Worm (Caenorhabditis elegans) whole organism, L1 larva: ENCODE data around the gene F38B7.17.
A peak's percentile ranks its signal among the peaks of the same experiment; 100 is the strongest.

Experiments
- aha-1 ChIP-seq: fragments of 150-350 bp; optimal IDR thresholded peaks from 2 replicates; lab custom pipeline; 2014; ENCODE audit warnings: missing biosample characterization, missing genetic modification characterization
- blmp-1 ChIP-seq: fragments of 150-350 bp; optimal IDR thresholded peaks from 2 replicates; lab custom pipeline; 2014; ENCODE audit warnings: missing biosample characterization, missing genetic modification characterization
- dpl-1 ChIP-seq, 3 experiments: fragments of 150-350 bp in 2 of 3; sonication (generic microtip) in 1 of 3; optimal IDR thresholded peaks; 2 replicates each; lab custom pipeline; 2014 to 2017; ENCODE audit warnings: missing biosample characterization in 3 of 3, missing genetic modification characterization in 3 of 3, missing genetic modification reagents in 3 of 3
- efl-1 ChIP-seq, 4 experiments: fragments of 150-350 bp; optimal IDR thresholded peaks in 3 of 4; peaks in 1 of 4; 1 replicate in 1 of 4; 2 replicates in 3 of 4; lab custom pipeline; 2014; ENCODE audit warnings: missing biosample characterization in 2 of 4, missing genetic modification characterization in 2 of 4, missing genetic modification reagents in 2 of 4
- grh-1 ChIP-seq: fragments of 200-800 bp; sonication (Bioruptor generic); IDR thresholded peaks from 2 replicates; pipeline ENCODE4 v1.3.6; 2022; ENCODE audit warnings: missing genetic modification reagents, missing genetic modification characterization, missing compliant biosample characterization
- isw-1 ChIP-seq: fragments of 200-800 bp; sonication (Bioruptor generic); IDR thresholded peaks from 2 replicates; pipeline ENCODE4 v1.3.6; 2022; ENCODE audit warnings: missing genetic modification characterization, missing compliant biosample characterization
- lin-14 ChIP-seq: fragments of 200-800 bp; sonication (Bioruptor generic); optimal IDR thresholded peaks from 2 replicates; lab custom pipeline; 2018; ENCODE audit warnings: mild to moderate bottlenecking, missing genetic modification characterization, moderate library complexity, missing compliant biosample characterization
- lin-35 ChIP-seq, 2 experiments: fragments of 150-350 bp; optimal IDR thresholded peaks; 2 replicates each; lab custom pipeline; 2014; ENCODE audit warnings: missing biosample characterization in 2 of 2, missing genetic modification characterization in 2 of 2, missing genetic modification reagents in 2 of 2
- lir-3 ChIP-seq: sonication (generic microtip); optimal IDR thresholded peaks from 2 replicates; lab custom pipeline; 2016; ENCODE audit warnings: mild to moderate bottlenecking, missing genetic modification characterization, moderate library complexity, missing compliant biosample characterization; ENCODE audit not compliant: poor library complexity
- lsy-2 ChIP-seq, 2 experiments: fragments of 150-350 bp; optimal IDR thresholded peaks; 2 replicates each; lab custom pipeline; 2014; ENCODE audit warnings: missing biosample characterization in 2 of 2, missing genetic modification characterization in 2 of 2
- mdl-1 ChIP-seq, 2 experiments: fragments of 150-350 bp; optimal IDR thresholded peaks; 2 replicates each; lab custom pipeline; 2014 to 2017; ENCODE audit warnings: missing biosample characterization in 2 of 2, missing genetic modification characterization in 2 of 2, inconsistent platforms in 1 of 2
- mef-2 ChIP-seq: fragments of 150-350 bp; optimal IDR thresholded peaks from 2 replicates; lab custom pipeline; 2014; ENCODE audit warnings: missing biosample characterization, missing genetic modification characterization
- mep-1 ChIP-seq: fragments of 150-350 bp; optimal IDR thresholded peaks from 2 replicates; lab custom pipeline; 2014; ENCODE audit warnings: missing biosample characterization, missing genetic modification characterization
- nhr-85 ChIP-seq: sonication (generic microtip); peaks from one replicate; lab custom pipeline; 2016; ENCODE audit warnings: missing genetic modification characterization, inconsistent platforms, missing compliant biosample characterization
- sox-4 ChIP-seq: sonication (generic microtip); optimal IDR thresholded peaks from 2 replicates; lab custom pipeline; 2016; ENCODE audit warnings: missing genetic modification characterization, missing compliant biosample characterization
- xbp-1 ChIP-seq: sonication (generic microtip); optimal IDR thresholded peaks from 2 replicates; lab custom pipeline; 2016; ENCODE audit warnings: missing genetic modification characterization, missing compliant biosample characterization

Gene F38B7.17

ce11 chrV:11503081-11503751 is 45.5 kb downstream of the F38B7.17 start, which contains the start of gene C55A6.12:
Gene C55A6.12, minus strand, starts transcription at chrV:11503131.
- peak; percentile 48 for TF ChIP-seq xbp-1 (tag; lab: Kevin White, UChicago)
- TF ChIP-seq mef-2 (tag; lab: Kevin White, UChicago) = no peak
- peak in 1 of 2 experiments; percentile 74 for TF ChIP-seq efl-1 (optimal IDR thresholded peaks at IDR 0.05; lab: Kevin White, UChicago)
- peak; percentile 77 to 96 for TF ChIP-seq efl-1 (GFP tag; optimal IDR thresholded peaks at IDR 0.05 in 1 of 2; lab: Kevin White, UChicago)
- TF ChIP-seq lin-35 (GFP tag; optimal IDR thresholded peaks at IDR 0.05; lab: Kevin White, UChicago) = peak; percentile 25 to 77
- TF ChIP-seq nhr-85 = peak; percentile 28
- peak in 1 of 2 experiments; percentile 24 for TF ChIP-seq lsy-2 (tag; optimal IDR thresholded peaks at IDR 0.05; lab: Kevin White, UChicago)
- TF ChIP-seq isw-1 = no peak
- TF ChIP-seq sox-4 (tag; lab: Kevin White, UChicago) = no peak
- TF ChIP-seq grh-1 (GFP tag; lab: Robert Waterston, UW) = peak; percentile 49; the same call in 1 of the 2 replicates
- peak; percentile 27 to 68 (median 65) for TF ChIP-seq dpl-1 (GFP tag; optimal IDR thresholded peaks at IDR 0.05; lab: Kevin White, UChicago)

- TF ChIP-seq efl-1 (optimal IDR thresholded peaks at IDR 0.05; lab: Kevin White, UChicago) (no peak), efl-1 (GFP tag; optimal IDR thresholded peaks at IDR 0.05 in 1 of 2; lab: Kevin White, UChicago) (peak in 1 of 2 experiments; percentile 64), blmp-1 (tag; lab: Kevin White, UChicago) (peak; percentile 33), lin-35 (GFP tag; optimal IDR thresholded peaks at IDR 0.05; lab: Kevin White, UChicago) (no peak)
Measured at ce11 chrV:11500980-11501379, 47.8 kb downstream of the F38B7.17 start.

- peak; percentile 48 for TF ChIP-seq lin-14
- no peak for TF ChIP-seq mep-1
- peak; percentile 40 for TF ChIP-seq blmp-1 (tag; lab: Kevin White, UChicago)
- no peak for TF ChIP-seq lir-3 (tag; lab: Kevin White, UChicago)
- no peak for TF ChIP-seq aha-1 (tag; lab: Kevin White, UChicago)
- TF ChIP-seq isw-1 = no peak
- no peak for TF ChIP-seq mdl-1 (tag; optimal IDR thresholded peaks at IDR 0.05; lab: Kevin White, UChicago)
Measured at ce11 chrV:11499786-11500185, 49.0 kb downstream of the F38B7.17 start.
